Fruit fly (Drosophila melanogaster): ENCODE results near the gene CG31627.

DNA sequence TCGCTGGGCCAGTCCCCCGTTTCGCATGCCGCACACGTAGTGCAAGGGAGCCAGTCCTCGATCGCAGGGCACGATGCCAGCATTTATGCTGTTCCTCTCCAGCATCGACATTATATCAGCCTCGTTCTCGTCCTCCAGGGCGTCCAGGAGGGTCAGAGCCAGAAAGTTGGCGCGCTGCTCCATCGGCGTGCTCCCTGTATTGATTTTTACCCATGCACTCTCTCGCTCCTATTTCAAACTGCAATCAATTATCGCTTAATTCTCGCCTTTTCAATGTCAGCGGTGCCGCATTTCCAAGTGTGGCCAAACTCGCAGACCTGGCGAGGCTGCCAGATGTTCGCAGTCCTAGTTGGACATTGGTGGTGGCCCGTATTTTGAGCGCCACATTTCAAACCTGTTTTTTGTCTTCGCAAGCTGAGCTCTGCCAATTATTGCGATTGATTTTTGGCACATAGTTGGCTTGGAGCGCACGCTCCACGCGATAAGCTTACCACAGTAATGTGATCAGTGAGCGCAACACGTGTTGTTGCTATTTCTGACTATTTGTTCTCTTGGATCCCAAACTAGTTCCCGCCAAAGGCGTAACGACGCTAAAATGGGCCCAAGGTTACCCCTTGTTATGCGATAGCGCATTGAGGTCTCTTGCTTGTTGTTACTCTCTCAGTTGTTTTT is 45.4 kb downstream of the CG31627 start, which contains the start of gene CG8679:
- TF ChIP-seq CG8301 (tag; optimal IDR thresholded peaks at IDR 0.05) (no peak), EcR (GFP tag; optimal IDR thresholded peaks at IDR 0.05) (peak; percentile 15), Ets98B (GFP tag; IDR thresholded peaks at IDR 0.05) (no peak), CG13204 (GFP tag; optimal IDR thresholded peaks at IDR 0.05) (no peak), CG10348 (GFP tag; IDR thresholded peaks at IDR 0.05) (no peak), CG8159 (tag; optimal IDR thresholded peaks at IDR 0.05) (no peak), CG4496 (GFP tag; IDR thresholded peaks at IDR 0.05) (no peak), CG32121 (GFP tag; IDR thresholded peaks at IDR 0.05) (no peak), Pif1A (GFP tag; optimal IDR thresholded peaks at IDR 0.05) (no peak), CG17806 (tag; optimal IDR thresholded peaks at IDR 0.05) (no peak), Pif1B (GFP tag; optimal IDR thresholded peaks at IDR 0.05) (no peak), CG12605 (GFP tag; IDR thresholded peaks at IDR 0.05) (no peak), D1 (tag; optimal IDR thresholded peaks at IDR 0.05) (no peak), CG14655 (GFP tag; optimal IDR thresholded peaks at IDR 0.05) (no peak)

All from whole organism, pupa.